Fruit fly (Drosophila melanogaster) S2 (cell line): ENCODE results near the gene FucTD.
"Not testable (repeated sequence)": the region's sequence is repeated elsewhere in the genome, so short reads cannot be mapped to it uniquely, and the experiment has no call there.

Experiments
- CG8478 ChIP-seq: fragments of >200 bp; optimal IDR thresholded peaks from 2 replicates; lab custom pipeline; 2018
- CTCF ChIP-seq, 2 experiments: fragments of >200 bp; optimal IDR thresholded peaks; 2 replicates each; lab custom pipeline; 2018

FucTD gene

DNA sequence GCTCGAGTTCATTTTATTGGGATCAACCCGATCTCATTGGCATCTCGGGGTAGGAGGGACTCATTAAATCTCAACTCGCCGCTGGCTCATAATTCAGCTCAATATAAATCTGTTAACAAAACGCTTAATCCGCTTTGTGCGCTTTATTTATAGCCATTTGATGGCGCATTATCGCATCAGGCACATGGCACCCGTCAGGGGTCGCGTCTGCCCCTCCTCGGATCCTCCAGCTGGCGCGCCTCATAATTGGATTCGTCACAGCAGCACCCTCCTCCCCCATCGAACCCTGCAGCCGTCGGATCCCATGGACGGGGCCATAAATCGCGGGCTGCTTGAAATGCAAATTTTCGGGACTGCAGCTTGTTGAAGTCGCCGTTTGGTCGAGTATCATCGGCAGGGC, 25.6 kb upstream of the FucTD start:
- TF ChIP-seq CG8478 (lab: Kevin White, UChicago), result no peak

DNA sequence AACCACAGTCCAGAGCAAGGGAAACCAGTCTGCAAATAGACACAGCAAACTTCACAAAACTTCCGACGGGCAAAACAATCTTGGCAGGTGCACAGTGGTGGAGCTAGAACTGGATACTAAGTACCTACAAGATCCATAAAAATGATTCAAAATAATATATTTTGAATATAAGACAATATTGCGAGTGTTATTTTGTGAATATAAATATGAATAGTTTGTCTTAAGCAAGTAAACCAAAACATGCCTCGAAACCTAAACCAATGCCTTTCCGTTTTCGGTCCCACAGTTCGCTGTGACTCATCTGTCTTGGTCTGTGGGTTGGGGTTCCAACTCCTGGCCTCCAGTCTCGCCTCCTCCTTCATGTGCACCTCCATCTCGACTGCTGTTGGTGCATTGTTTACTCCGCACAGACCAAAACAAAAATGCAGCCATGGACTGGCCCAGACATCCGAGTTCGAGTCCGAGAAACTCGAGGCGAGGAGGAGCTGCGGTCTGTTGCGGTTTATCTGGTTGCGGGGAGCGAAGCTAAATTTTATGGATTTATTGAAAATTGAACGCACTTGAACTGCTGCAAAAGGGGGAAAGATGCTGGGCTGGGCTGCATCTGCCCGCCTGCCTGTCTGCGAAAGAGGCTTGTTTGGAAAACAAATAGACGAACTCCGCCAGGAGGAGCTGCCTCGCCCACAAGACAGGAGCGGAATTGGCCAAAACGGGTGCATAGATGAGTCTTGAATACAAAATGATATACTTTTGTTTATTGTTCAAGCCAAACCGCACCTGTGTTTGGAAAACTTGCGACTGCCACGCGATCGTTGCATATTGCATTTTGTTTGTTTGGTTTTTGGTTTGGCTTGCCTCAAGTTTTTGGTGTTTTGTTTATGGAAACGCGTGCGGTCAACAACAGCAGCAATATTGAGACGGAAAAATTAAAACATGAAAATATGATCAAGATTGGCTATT, 23.8 kb upstream of the FucTD start:
- TF ChIP-seq CG8478 (lab: Kevin White, UChicago), result no peak
- TF ChIP-seq CTCF (optimal IDR thresholded peaks at IDR 0.05; lab: Kevin White, UChicago), result no peak

DNA sequence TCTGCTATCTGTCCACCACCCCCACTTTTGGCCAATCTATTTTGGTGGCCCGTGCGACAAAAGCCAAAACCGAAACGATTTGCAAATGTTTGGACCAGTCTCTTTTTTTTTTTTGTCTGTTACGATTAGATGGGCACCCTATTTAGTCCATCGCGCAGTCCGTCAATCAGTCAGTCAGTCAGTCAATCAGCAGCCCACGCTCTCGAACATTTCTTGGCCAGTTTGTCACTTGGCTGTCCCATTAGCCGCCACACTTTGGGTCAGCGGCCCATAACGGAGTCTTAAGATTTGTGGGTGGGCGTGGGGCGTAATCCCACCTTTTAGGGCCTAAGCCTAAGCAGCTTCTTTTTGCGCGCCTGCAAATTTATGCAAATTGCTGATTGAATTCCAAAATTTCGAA, 21.6 kb upstream of the FucTD start:
- TF ChIP-seq CTCF (optimal IDR thresholded peaks at IDR 0.05; lab: Kevin White, UChicago) (no peak), CG8478 (lab: Kevin White, UChicago) (no peak)

dm6 chr3L:1398286-1398685, 17.7 kb upstream of the FucTD start, which contains the start of gene CG32320:
Gene CG32320 (plus strand): TSS chr3L:1398586.
- not testable (repeated sequence) for TF ChIP-seq CG8478 (lab: Kevin White, UChicago); CTCF (optimal IDR thresholded peaks at IDR 0.05; lab: Kevin White, UChicago)

DNA sequence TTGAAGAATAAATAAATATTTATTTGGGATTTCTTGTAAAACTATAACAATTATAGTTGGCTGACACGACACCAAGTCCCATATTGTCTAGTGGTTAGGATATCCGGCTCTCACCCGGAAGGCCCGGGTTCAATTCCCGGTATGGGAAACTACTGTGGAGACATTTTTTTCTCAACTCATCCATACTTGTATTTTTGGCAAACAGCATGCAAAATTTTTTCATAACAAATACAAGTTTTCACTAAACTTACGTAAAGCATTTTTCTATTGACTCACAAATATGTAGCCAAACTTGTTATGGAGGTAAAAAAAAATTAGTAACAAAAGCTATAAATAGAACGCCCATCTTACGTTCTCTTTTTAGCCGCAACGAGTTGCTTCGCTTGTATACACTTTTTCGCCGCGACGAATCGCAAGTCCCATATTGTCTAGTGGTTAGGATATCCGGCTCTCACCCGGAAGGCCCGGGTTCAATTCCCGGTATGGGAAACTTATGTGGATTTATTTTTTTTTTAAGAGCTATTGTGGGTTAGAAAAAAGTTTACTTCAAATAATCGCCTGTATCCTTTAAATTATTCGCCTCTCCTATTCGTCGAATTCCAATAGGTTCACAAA, 14.6 kb upstream of the FucTD start:
- no peak for TF ChIP-seq CG8478 (lab: Kevin White, UChicago)
- TF ChIP-seq CTCF (optimal IDR thresholded peaks at IDR 0.05; lab: Kevin White, UChicago), result no peak

- no peak for TF ChIP-seq CTCF (optimal IDR thresholded peaks at IDR 0.05; lab: Kevin White, UChicago)
- no peak for TF ChIP-seq CG8478 (lab: Kevin White, UChicago)
These were observed 13.9 kb upstream of the FucTD start for dm6 chr3L:1402152-1402551.

DNA sequence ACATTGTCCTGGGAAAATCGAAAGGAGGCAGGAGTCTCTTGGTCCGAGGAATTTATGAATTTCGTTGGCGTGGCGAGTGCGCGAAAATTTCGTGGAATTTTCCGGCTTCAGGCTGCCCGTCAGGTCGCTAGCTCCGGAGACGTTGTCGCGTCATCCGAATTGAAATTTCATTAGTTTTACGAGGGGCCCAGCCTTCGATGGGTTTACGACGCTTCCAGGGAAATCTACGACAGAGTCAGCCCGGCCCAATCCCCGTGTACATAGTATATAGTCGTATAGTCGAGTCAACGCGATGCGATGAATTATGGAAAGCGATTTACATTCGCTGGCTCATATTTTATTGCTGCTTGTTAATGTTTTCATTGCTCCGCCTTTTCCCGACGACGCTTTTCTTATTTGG, 11.5 kb upstream of the FucTD start:
- no peak for TF ChIP-seq CG8478 (lab: Kevin White, UChicago)
- TF ChIP-seq CTCF (optimal IDR thresholded peaks at IDR 0.05; lab: Kevin White, UChicago), result no peak

DNA sequence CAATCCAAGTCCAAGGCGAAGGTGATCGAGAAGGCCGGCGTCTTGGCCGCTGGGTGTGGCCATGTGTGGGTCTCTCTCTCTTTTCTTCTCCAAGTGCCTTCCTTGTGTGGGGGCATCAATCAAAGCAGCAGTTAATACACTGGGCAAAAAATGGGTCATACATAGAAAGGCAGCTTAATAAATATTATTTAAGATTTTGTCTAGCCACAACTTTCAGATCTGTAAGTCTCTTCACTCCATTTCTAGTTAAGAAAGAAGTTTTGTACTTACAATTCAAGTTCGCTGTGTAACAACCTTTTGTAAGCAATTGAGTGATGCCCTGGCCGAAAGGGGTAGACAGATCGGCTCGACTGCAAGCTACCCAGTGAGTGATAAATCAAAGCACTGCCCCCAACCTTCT, 7.9 kb upstream of the FucTD start:
- TF ChIP-seq CTCF (optimal IDR thresholded peaks at IDR 0.05; lab: Kevin White, UChicago), result no peak
- TF ChIP-seq CG8478 (lab: Kevin White, UChicago), result no peak

DNA sequence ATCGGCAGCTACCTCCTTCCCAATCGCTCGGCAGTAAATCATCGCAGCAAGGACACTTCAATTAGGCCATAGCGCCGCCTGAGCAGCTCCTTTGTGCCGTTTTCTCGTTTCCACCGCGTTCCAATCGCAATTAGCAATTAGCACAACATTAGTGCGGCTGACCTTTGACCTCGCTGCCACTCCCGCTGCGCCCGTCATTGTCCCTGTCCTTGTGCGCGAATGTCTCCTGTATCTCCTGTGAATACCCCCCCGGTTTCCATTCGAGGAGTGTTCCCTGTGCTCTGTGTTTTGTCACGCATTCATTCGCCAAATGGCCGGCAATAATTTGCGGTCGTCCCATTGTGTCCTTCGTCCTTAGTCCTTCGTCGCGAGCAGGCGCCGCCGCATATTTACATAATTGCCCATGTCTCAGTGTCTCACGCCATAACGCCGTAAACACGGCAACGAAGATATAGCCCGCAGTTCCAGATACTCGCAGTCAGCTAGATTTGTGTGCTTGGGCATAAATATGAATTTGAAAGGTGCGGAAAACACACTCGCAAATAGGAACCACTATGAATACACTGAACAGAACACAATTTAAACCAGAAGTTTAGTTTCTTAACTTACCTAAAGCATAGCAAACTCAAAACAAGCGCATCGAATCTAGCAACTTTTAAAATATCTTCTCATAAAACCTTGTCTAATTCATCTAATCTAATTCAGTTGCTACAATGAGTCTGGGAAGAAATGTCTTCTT, 5.5 kb upstream of the FucTD start, which contains the start of gene CG9168:
CG9168 (plus strand) TSS at position 689 of the 739 bp plus-strand sequence.
- TF ChIP-seq CTCF (optimal IDR thresholded peaks at IDR 0.05; lab: Kevin White, UChicago) (no peak), CG8478 (lab: Kevin White, UChicago) (no peak)

DNA sequence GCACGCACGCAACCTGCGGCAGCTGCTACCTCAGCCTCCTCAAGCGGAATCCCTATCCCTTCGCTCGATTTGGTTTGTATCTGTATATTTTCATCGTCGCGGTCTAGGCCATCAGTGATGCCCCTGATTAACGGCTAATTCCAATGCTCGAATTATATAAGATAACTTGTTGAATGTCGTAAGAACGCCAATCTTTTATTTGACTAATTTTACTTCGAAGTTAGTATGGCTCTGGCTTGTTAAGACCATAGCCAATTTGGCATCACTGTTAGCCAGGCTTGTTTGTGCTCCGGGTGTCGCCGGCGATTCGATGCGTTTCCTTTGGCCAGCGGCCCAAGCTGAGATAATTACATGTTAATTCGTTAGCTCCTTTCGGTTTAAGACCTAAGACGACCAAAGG, 2.0 kb upstream of the FucTD start:
- TF ChIP-seq CG8478 (lab: Kevin White, UChicago) (no peak), CTCF (optimal IDR thresholded peaks at IDR 0.05; lab: Kevin White, UChicago) (no peak)

dm6 chr3L:1417898-1418297, 1.9 kb downstream of the FucTD start:
- TF ChIP-seq CTCF (optimal IDR thresholded peaks at IDR 0.05; lab: Kevin White, UChicago) (no peak), CG8478 (lab: Kevin White, UChicago) (no peak)

- no peak for TF ChIP-seq CG8478 (lab: Kevin White, UChicago)
- TF ChIP-seq CTCF (optimal IDR thresholded peaks at IDR 0.05; lab: Kevin White, UChicago), result no peak
These were observed 2.8 kb downstream of the FucTD start for dm6 chr3L:1418821-1419220.

DNA sequence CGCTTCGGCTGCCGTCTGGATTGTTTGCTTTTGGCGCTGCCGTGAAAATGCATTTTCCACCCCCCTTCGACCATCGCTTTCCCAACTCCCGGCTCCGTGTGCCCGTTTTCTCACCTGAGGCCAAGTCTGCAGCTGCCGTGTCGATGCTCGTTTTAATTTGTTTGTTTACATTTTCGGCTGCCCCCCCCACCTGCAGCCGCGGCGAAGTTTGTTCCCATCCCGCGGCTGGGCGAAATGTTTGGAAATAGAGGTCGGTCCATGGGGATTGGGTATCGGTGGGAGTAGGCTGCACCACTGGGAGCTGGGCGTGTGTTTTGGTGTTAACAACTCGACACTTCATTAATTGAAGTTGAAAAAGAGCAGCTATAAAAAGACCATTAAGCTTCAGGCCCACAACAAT, 3.9 kb downstream of the FucTD start:
- TF ChIP-seq CTCF (optimal IDR thresholded peaks at IDR 0.05; lab: Kevin White, UChicago) (no peak), CG8478 (lab: Kevin White, UChicago) (no peak)

DNA sequence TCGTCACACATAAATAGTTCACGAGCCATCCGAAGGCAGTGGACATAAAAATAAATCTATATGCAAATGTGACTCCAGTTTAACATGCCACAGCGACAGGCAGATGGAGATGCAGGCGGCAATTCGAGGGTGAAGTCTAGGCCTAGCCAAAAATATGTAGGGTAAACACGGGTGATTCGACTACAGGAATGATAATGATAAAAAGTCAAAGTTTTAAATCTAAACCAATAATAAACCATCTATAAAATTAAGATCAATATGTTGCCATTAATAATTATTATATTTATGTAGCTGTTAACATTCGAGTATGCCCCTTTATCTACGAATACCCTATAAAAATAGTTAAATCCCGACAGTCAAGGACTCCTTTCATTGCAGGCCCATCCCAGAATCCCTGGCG, 4.9 kb downstream of the FucTD start:
- TF ChIP-seq CG8478 (lab: Kevin White, UChicago) (no peak), CTCF (optimal IDR thresholded peaks at IDR 0.05; lab: Kevin White, UChicago) (no peak)

DNA sequence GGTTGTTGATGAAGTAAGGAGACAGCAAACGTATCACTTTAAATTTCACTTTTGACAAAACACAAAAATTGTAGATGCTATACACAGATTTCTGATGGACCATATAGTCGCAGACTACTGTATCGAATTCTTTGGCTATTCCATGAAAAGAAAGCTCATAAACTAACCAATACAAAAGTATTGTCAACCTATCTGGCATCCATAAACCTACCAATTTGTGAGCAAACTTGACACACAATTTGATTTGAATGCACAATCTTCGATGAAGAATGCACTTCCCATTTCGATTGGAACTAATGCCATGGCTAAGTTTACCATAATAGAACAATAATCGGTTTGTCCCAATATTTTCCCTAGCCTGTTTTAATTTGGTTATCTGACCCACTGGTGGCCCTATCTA, 7.3 kb downstream of the FucTD start, which contains the start of gene CG9173:
CG9173 (minus strand) TSS at position 101 of the 400 bp plus-strand sequence.
- TF ChIP-seq CG8478 (lab: Kevin White, UChicago) (no peak), CTCF (optimal IDR thresholded peaks at IDR 0.05; lab: Kevin White, UChicago) (no peak)
